Worm (Caenorhabditis elegans) whole organism, midembryonic: Measurements from ENCODE around the gene egg-1.

Source experiments
- T22C8.4 ChIP-seq: fragments of 200-800 bp; sonication (Bioruptor generic); IDR thresholded peaks from 2 replicates; pipeline ENCODE4 v1.3.6; 2022; ENCODE audit warnings: missing genetic modification characterization, missing compliant biosample characterization
- cog-1 ChIP-seq: sonication (generic microtip); optimal IDR thresholded peaks from 2 replicates; lab custom pipeline; 2016; ENCODE audit warnings: missing genetic modification characterization, missing compliant biosample characterization
- flt-1 ChIP-seq: fragments of 200-800 bp; sonication (Bioruptor generic); IDR thresholded peaks from 2 replicates; pipeline ENCODE4 v1.3.6; 2022; ENCODE audit warnings: missing genetic modification characterization, missing compliant biosample characterization
- klf-2 ChIP-seq: fragments of 200-800 bp; sonication (Bioruptor generic); conservative IDR thresholded peaks from 2 replicates; pipeline ENCODE4 v1.3.6; 2022; ENCODE audit warnings: missing genetic modification reagents, missing genetic modification characterization, missing compliant biosample characterization
- med-1 ChIP-seq: sonication (generic microtip); optimal IDR thresholded peaks from 2 replicates; lab custom pipeline; 2017; ENCODE audit warnings: missing genetic modification characterization, mild to moderate bottlenecking, missing compliant biosample characterization, antibody characterized with exemption, missing genetic modification reagents; ENCODE audit not compliant: insufficient read depth
- ref-1 ChIP-seq: fragments of 200-800 bp; sonication (Bioruptor generic); conservative IDR thresholded peaks from 2 replicates; pipeline ENCODE4 v1.3.6; 2022; ENCODE audit warnings: missing genetic modification reagents, missing genetic modification characterization, missing compliant biosample characterization
- tab-1 ChIP-seq: fragments of 200-800 bp; sonication (Bioruptor generic); IDR thresholded peaks from 2 replicates; pipeline ENCODE4 v1.3.6; 2022; ENCODE audit warnings: missing genetic modification characterization, missing compliant biosample characterization
- ztf-23 ChIP-seq: fragments of 200-800 bp; sonication (Bioruptor generic); IDR thresholded peaks from 2 replicates; pipeline ENCODE4 v1.3.6; 2022; ENCODE audit warnings: missing genetic modification reagents, missing genetic modification characterization, missing compliant biosample characterization
- ztf-29 ChIP-seq: fragments of 200-800 bp; sonication (Bioruptor generic); IDR thresholded peaks from 2 replicates; pipeline ENCODE4 v1.3.6; 2022; ENCODE audit warnings: missing genetic modification reagents, missing genetic modification characterization, missing compliant biosample characterization

Gene egg-1

ce11 chrIII:5697963-5698730 lies 29.8 kb upstream of the egg-1 start, which contains the start of the genes lgg-3 and rgs-5:
TSS of gene lgg-3 (minus strand) at chrIII:5698013.
TSS of gene rgs-5 (plus strand) at chrIII:5698555.
- TF ChIP-seq cog-1 (tag; lab: Kevin White, UChicago), result no peak
- no peak for TF ChIP-seq tab-1 (GFP tag; lab: Robert Waterston, UW)
- no peak for TF ChIP-seq med-1
- TF ChIP-seq T22C8.4 (GFP tag; lab: Robert Waterston, UW), result no peak
- TF ChIP-seq ztf-29 (GFP tag; lab: Robert Waterston, UW), result no peak
- TF ChIP-seq ztf-23 (GFP tag; lab: Robert Waterston, UW), result no peak
- TF ChIP-seq klf-2 (GFP tag; lab: Robert Waterston, UW), result no peak
- no peak for TF ChIP-seq flt-1 (GFP tag; lab: Robert Waterston, UW)
- TF ChIP-seq ref-1 (GFP tag; lab: Robert Waterston, UW), result no peak

DNA sequence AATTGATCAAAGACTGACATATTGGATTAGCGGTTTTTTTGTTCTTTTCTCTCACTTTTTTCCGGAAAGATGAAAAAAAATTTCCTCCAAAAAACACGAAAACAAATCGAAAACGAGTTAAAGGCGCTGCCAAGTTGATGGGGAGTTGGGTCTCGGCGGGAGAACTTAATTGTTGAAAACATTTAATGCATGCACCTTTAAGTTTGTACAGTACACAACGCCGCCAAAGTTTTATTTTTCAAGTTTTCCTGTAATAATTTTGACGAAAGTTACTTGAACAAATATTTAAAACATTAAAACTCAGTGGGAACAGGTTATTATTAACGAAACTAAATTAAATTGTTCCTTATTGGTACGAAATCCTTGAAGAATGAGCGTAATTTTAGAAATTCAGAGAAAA lies 26.5 kb upstream of the egg-1 start:
- TF ChIP-seq T22C8.4 (GFP tag; lab: Robert Waterston, UW), result no peak
- no peak for TF ChIP-seq tab-1 (GFP tag; lab: Robert Waterston, UW)
- no peak for TF ChIP-seq klf-2 (GFP tag; lab: Robert Waterston, UW)
- no peak for TF ChIP-seq ztf-23 (GFP tag; lab: Robert Waterston, UW)
- TF ChIP-seq cog-1 (tag; lab: Kevin White, UChicago), result no peak
- TF ChIP-seq med-1, result no peak
- no peak for TF ChIP-seq ref-1 (GFP tag; lab: Robert Waterston, UW)
- no peak for TF ChIP-seq ztf-29 (GFP tag; lab: Robert Waterston, UW)

- TF ChIP-seq klf-2 (GFP tag; lab: Robert Waterston, UW), result no peak
- no peak for TF ChIP-seq cog-1 (tag; lab: Kevin White, UChicago)
- TF ChIP-seq tab-1 (GFP tag; lab: Robert Waterston, UW), result no peak
- TF ChIP-seq flt-1 (GFP tag; lab: Robert Waterston, UW), result no peak
- TF ChIP-seq ref-1 (GFP tag; lab: Robert Waterston, UW), result no peak
These were observed 22.6 kb upstream of the egg-1 start, which contains the start of gene swp-1 for ce11 chrIII:5705228-5705888. TSS of gene swp-1 (minus strand) at chrIII:5705525.

- TF ChIP-seq cog-1 (tag; lab: Kevin White, UChicago), result peak; percentile 54
- no peak for TF ChIP-seq klf-2 (GFP tag; lab: Robert Waterston, UW)
- TF ChIP-seq T22C8.4 (GFP tag; lab: Robert Waterston, UW), result peak; percentile 96
- TF ChIP-seq ztf-23 (GFP tag; lab: Robert Waterston, UW), result no peak
- TF ChIP-seq ztf-29 (GFP tag; lab: Robert Waterston, UW), result no peak
- TF ChIP-seq ref-1 (GFP tag; lab: Robert Waterston, UW), result no peak
- peak; percentile 66 for TF ChIP-seq flt-1 (GFP tag; lab: Robert Waterston, UW)
- no peak for TF ChIP-seq tab-1 (GFP tag; lab: Robert Waterston, UW)
- TF ChIP-seq med-1, result no peak
These were observed 21.8 kb upstream of the egg-1 start, which contains the start of gene rpl-23 for ce11 chrIII:5706077-5706627. TSS of gene rpl-23 (minus strand) at chrIII:5706127.

ce11 chrIII:5707546-5707945 lies 20.4 kb upstream of the egg-1 start:
- TF ChIP-seq tab-1 (GFP tag; lab: Robert Waterston, UW) (no peak), flt-1 (GFP tag; lab: Robert Waterston, UW) (no peak), ref-1 (GFP tag; lab: Robert Waterston, UW) (no peak), cog-1 (tag; lab: Kevin White, UChicago) (no peak), ztf-29 (GFP tag; lab: Robert Waterston, UW) (no peak)

DNA sequence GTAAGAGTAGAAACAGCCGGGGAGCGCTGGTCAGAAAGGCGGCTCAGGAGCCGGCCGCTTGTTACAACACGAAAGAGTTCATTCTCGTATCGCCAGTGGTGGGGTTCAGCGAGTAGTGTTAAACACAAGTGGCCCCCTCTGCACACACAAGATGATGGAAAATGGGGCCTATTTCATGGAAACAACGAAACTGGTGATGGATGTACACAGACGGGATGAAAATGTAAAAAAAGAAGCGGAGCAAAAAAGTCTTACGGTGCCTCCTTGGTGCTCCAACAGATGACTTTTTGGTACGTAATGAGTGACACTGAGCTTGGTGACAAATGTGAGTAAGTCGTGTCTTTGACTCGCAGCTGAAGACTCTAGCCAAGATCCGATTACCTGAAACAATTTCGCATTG lies 20.0 kb upstream of the egg-1 start:
- TF ChIP-seq ztf-23 (GFP tag; lab: Robert Waterston, UW) (no peak), flt-1 (GFP tag; lab: Robert Waterston, UW) (no peak), med-1 (no peak), cog-1 (tag; lab: Kevin White, UChicago) (no peak)

DNA sequence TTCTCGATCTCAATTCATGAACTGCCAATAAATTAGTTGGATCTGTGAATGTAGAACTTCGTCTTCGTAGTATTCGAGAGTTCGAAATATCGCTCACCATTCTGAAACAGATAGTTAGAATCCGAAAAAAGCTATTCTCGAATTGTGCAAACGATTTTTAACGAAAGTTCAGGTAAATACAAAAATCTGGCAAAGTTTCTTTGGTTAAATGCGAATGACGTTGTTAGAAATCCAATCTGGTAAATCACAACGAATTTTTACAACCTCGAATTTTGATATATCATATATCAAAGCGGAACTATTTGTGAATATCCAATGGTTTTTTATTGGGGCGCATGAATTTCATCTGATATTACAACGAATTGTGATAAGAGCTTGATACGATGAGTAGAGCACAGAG lies 18.8 kb upstream of the egg-1 start, which contains the start of gene hpo-28:
hpo-28 (minus strand) TSS at position 101 of the 400 bp plus-strand sequence.
- TF ChIP-seq med-1 (no peak), T22C8.4 (GFP tag; lab: Robert Waterston, UW) (no peak), ref-1 (GFP tag; lab: Robert Waterston, UW) (no peak), klf-2 (GFP tag; lab: Robert Waterston, UW) (no peak), flt-1 (GFP tag; lab: Robert Waterston, UW) (no peak), ztf-29 (GFP tag; lab: Robert Waterston, UW) (no peak), ztf-23 (GFP tag; lab: Robert Waterston, UW) (no peak), tab-1 (GFP tag; lab: Robert Waterston, UW) (no peak), cog-1 (tag; lab: Kevin White, UChicago) (no peak)

DNA sequence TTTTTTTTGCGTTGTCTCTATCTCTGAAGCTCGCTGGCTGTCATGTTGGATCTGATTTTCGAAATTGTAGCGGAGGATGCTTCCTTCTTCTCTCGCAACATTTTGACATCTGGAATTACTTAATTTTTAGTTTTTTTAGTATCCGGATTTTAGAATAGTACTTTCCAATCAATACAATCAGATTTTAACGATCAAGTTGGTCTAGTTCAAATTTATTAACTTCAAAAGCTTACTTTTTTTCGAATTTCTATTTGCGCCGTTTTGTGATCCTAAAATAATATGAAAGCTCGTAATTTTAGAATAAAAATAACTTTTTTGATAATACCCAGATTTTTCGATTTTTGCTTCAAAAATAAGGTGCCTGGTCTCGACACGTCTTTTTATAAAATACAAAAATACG lies 17.9 kb upstream of the egg-1 start, which contains the start of gene B0336.12:
B0336.12 (minus strand) TSS at position 101 of the 400 bp plus-strand sequence.
- TF ChIP-seq ref-1 (GFP tag; lab: Robert Waterston, UW) (no peak), flt-1 (GFP tag; lab: Robert Waterston, UW) (no peak), klf-2 (GFP tag; lab: Robert Waterston, UW) (no peak), ztf-29 (GFP tag; lab: Robert Waterston, UW) (no peak), med-1 (no peak), ztf-23 (GFP tag; lab: Robert Waterston, UW) (no peak), T22C8.4 (GFP tag; lab: Robert Waterston, UW) (no peak), tab-1 (GFP tag; lab: Robert Waterston, UW) (no peak), cog-1 (tag; lab: Kevin White, UChicago) (no peak)
